Fruit fly (Drosophila melanogaster) whole organism, pupa: ENCODE data around the gene CG15765.
A peak's percentile ranks its signal among the peaks of the same experiment; 100 is the strongest.

Source experiments
- CG10348 ChIP-seq: fragments of 200-800 bp; sonication (Bioruptor generic); IDR thresholded peaks from 2 replicates; pipeline ENCODE4 v1.3.6; 2022; ENCODE audit warnings: missing biosample characterization, missing genetic modification characterization
- CG12605 ChIP-seq: fragments of 200-800 bp; sonication (Bioruptor generic); IDR thresholded peaks from 2 replicates; pipeline ENCODE4 v1.3.6; 2022; ENCODE audit warnings: missing biosample characterization, missing genetic modification characterization
- CG13204 ChIP-seq: fragments of 200-800 bp; sonication (Bioruptor generic); optimal IDR thresholded peaks from 2 replicates; lab custom pipeline; 2018; ENCODE audit warnings: missing biosample characterization, mild to moderate bottlenecking, missing genetic modification characterization, moderate library complexity
- CG14655 ChIP-seq: fragments of 200-800 bp; sonication (Bioruptor generic); optimal IDR thresholded peaks from 3 replicates; lab custom pipeline; 2017; ENCODE audit warnings: mild to moderate bottlenecking, missing biosample characterization, missing genetic modification reagents, missing genetic modification characterization
- CG15710 ChIP-seq: fragments of 200-800 bp; sonication (Bioruptor generic); optimal IDR thresholded peaks from 2 replicates; lab custom pipeline; 2018; ENCODE audit warnings: missing biosample characterization, mild to moderate bottlenecking, missing genetic modification characterization, moderate library complexity
- CG17806 ChIP-seq: fragments of 200-800 bp; sonication (Bioruptor generic); optimal IDR thresholded peaks from 2 replicates; lab custom pipeline; 2018; ENCODE audit warnings: missing biosample characterization, mild to moderate bottlenecking, missing genetic modification characterization, moderate library complexity
- CG32121 ChIP-seq: fragments of 200-800 bp; sonication (Bioruptor generic); IDR thresholded peaks from 2 replicates; pipeline ENCODE4 v1.3.6; 2022; ENCODE audit warnings: missing biosample characterization, missing genetic modification characterization
- CG34367 ChIP-seq: fragments of 200-800 bp; sonication (Bioruptor generic); optimal IDR thresholded peaks from 2 replicates; lab custom pipeline; 2018; ENCODE audit warnings: missing biosample characterization, mild to moderate bottlenecking, missing genetic modification characterization
- CG4496 ChIP-seq: fragments of 200-800 bp; sonication (Bioruptor generic); IDR thresholded peaks from 3 replicates; pipeline ENCODE4 v1.3.6; 2022; ENCODE audit warnings: missing biosample characterization, missing genetic modification characterization
- CG8159 ChIP-seq: fragments of 200-800 bp; sonication (Bioruptor generic); optimal IDR thresholded peaks from 3 replicates; lab custom pipeline; 2018; ENCODE audit warnings: missing biosample characterization, mild to moderate bottlenecking, missing genetic modification characterization, moderate library complexity
- CG8301 ChIP-seq: fragments of 200-800 bp; sonication (Bioruptor generic); optimal IDR thresholded peaks from 2 replicates; lab custom pipeline; 2018; ENCODE audit warnings: missing biosample characterization, mild to moderate bottlenecking, missing genetic modification characterization
- CG9948 ChIP-seq: fragments of 200-800 bp; sonication (Bioruptor generic); optimal IDR thresholded peaks from 2 replicates; lab custom pipeline; 2018; ENCODE audit warnings: missing biosample characterization, mild to moderate bottlenecking, missing genetic modification characterization, moderate library complexity
- D1 ChIP-seq: fragments of 200-800 bp; sonication (Bioruptor generic); optimal IDR thresholded peaks from 2 replicates; lab custom pipeline; 2018; ENCODE audit warnings: missing biosample characterization, mild to moderate bottlenecking, missing genetic modification characterization, moderate library complexity
- EcR ChIP-seq: fragments of 200-800 bp; sonication (Bioruptor generic); optimal IDR thresholded peaks from 3 replicates; lab custom pipeline; 2019; ENCODE audit warnings: missing biosample characterization, missing genetic modification characterization, mild to moderate bottlenecking, moderate library complexity, missing genetic modification reagents
- Ets98B ChIP-seq: fragments of 200-800 bp; sonication (Bioruptor generic); IDR thresholded peaks from 2 replicates; pipeline ENCODE4 v1.3.6; 2022; ENCODE audit warnings: missing biosample characterization, missing genetic modification characterization
- Pif1A ChIP-seq: fragments of 200-800 bp; sonication (Bioruptor generic); optimal IDR thresholded peaks from 3 replicates; lab custom pipeline; 2016; ENCODE audit warnings: missing biosample characterization, missing genetic modification characterization
- Pif1B ChIP-seq: fragments of 200-800 bp; sonication (Bioruptor generic); optimal IDR thresholded peaks from 3 replicates; lab custom pipeline; 2016; ENCODE audit warnings: missing biosample characterization, missing genetic modification characterization
- Snoo ChIP-seq: fragments of 200-800 bp; sonication (Bioruptor generic); optimal IDR thresholded peaks from 3 replicates; lab custom pipeline; 2017; ENCODE audit warnings: missing biosample characterization, mild to moderate bottlenecking, missing genetic modification characterization, inconsistent platforms
- fd96Ca ChIP-seq: fragments of 200-800 bp; sonication (Bioruptor generic); IDR thresholded peaks from 3 replicates; pipeline ENCODE4 v1.3.6; 2022; ENCODE audit warnings: missing biosample characterization, missing genetic modification characterization
- gl ChIP-seq: fragments of 200-800 bp; sonication (Bioruptor generic); optimal IDR thresholded peaks from 2 replicates; lab custom pipeline; 2018; ENCODE audit warnings: missing biosample characterization, mild to moderate bottlenecking, missing genetic modification characterization
- rn ChIP-seq: fragments of 200-800 bp; sonication (Bioruptor generic); IDR thresholded peaks from 2 replicates; pipeline ENCODE4 v1.3.6; 2022; ENCODE audit warnings: missing biosample characterization, missing genetic modification characterization

Gene CG15765

dm6 chrX:5819972-5820371 lies 1.6 kb downstream of the CG15765 start:
- TF ChIP-seq CG17806 (tag; lab: Kevin White, UChicago): no peak
- TF ChIP-seq CG15710 (tag; lab: Kevin White, UChicago): no peak
- 0 out of 3 replicates have a peak, but pooled peaks have one; percentile 15 for TF ChIP-seq CG4496 (GFP tag; lab: Robert Waterston, UW)
- no peak for TF ChIP-seq CG32121 (GFP tag; lab: Robert Waterston, UW)
- no peak for TF ChIP-seq Snoo
- no peak for TF ChIP-seq CG9948 (tag; lab: Kevin White, UChicago)
- no peak for TF ChIP-seq fd96Ca
- TF ChIP-seq D1: no peak

dm6 chrX:5839737-5840136 lies 21.4 kb downstream of the CG15765 start:
- TF ChIP-seq Ets98B (GFP tag; lab: Robert Waterston, UW) (no peak), CG12605 (GFP tag; lab: Robert Waterston, UW) (no peak), CG4496 (GFP tag; lab: Robert Waterston, UW) (no peak), D1 (no peak), CG8301 (tag; lab: Kevin White, UChicago) (no peak)
- TF ChIP-seq, all 21 proteins: peak for 0

DNA sequence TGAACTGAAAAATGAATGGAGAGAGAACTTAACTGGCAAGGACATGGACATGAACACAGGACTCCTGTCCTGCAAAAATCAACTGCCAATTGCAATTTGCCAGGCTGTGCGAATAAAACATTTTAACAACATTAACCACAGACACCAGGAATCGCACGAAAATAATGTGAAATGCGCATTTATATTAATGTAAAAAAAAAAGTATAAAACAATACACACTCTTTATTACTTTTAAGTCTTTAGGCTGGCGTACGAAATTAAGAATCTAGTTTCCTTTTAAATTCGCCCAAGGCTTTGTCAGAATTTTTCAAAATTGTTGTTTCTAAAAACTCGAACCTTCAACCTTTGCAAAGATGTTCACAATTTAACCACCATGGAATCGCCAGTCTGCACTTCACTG lies 26.6 kb downstream of the CG15765 start, which contains the start of gene CG12729:
TSS of gene CG12729 (plus strand) at position 301 of the 400 bp plus-strand sequence.
- no peak for TF ChIP-seq CG8159 (tag; lab: Kevin White, UChicago)
- TF ChIP-seq CG12605 (GFP tag; lab: Robert Waterston, UW): no peak
- TF ChIP-seq CG8301 (tag; lab: Kevin White, UChicago): no peak
- TF ChIP-seq rn: no peak
- TF ChIP-seq CG4496 (GFP tag; lab: Robert Waterston, UW): no peak
- TF ChIP-seq Pif1B: no peak
- no peak for TF ChIP-seq CG17806 (tag; lab: Kevin White, UChicago)
- TF ChIP-seq CG14655 (GFP tag; lab: Kevin White, UChicago): no peak
- TF ChIP-seq Pif1A (GFP tag; lab: Kevin White, UChicago): no peak
- TF ChIP-seq gl (tag; lab: Kevin White, UChicago): no peak
- no peak for TF ChIP-seq Snoo
- TF ChIP-seq CG34367: no peak
- TF ChIP-seq CG15710 (tag; lab: Kevin White, UChicago): no peak
- no peak for TF ChIP-seq Ets98B (GFP tag; lab: Robert Waterston, UW)

- TF ChIP-seq CG10348 (no peak), EcR (GFP tag; lab: Kevin White, UChicago) (no peak), CG13204 (no peak), CG8301 (tag; lab: Kevin White, UChicago) (no peak), CG4496 (GFP tag; lab: Robert Waterston, UW) (no peak)
Observed at dm6 chrX:5847544-5847943, 29.2 kb downstream of the CG15765 start.

DNA sequence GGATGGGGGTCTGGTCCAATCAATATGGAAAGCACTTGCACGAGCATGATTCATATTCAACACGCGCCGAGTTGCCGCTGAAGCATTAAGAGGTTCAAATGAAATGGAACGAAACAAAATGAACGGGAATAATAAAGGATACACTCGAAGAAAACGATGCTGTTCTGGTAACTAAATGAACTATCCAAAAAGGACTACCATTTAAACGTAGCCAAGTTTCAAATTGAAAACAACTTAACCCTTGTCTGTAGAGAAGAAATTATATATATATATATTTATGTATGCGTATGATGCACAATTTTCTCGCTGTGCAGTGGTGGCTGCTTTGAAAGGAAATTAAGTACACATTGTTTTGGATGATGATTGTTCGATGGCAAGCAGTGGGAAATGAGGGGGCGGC lies 34.3 kb downstream of the CG15765 start:
- TF ChIP-seq CG8159 (tag; lab: Kevin White, UChicago): peak; percentile 3
- no peak for TF ChIP-seq EcR (GFP tag; lab: Kevin White, UChicago)

DNA sequence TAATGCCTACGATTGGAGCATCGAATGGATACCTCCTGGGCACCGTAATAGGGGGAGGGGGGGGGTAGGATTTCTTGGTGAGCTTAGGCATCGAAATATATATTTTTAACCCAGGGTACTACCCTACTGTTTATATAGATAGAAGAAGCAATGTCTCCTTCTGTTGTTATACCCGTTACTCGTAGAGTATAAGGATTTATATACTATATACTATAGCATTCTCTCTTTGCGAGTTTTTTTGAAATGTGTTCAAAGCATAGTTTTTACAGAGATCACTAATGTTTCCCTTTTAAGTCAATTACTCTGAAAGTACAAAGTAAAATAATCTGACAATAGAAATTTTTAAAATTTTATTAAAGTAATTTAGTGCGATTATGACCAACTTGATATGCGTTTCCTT lies 35.1 kb downstream of the CG15765 start, which contains the start of gene CG43136:
TSS of gene CG43136 (plus strand) at position 301 of the 400 bp plus-strand sequence.
- no peak for TF ChIP-seq Snoo
- TF ChIP-seq Pif1B: no peak
- no peak for TF ChIP-seq CG4496 (GFP tag; lab: Robert Waterston, UW)
- no peak for TF ChIP-seq D1
- no peak for TF ChIP-seq CG9948 (tag; lab: Kevin White, UChicago)
- TF ChIP-seq CG8159 (tag; lab: Kevin White, UChicago): no peak
- TF ChIP-seq Ets98B (GFP tag; lab: Robert Waterston, UW): no peak
- no peak for TF ChIP-seq CG17806 (tag; lab: Kevin White, UChicago)
- TF ChIP-seq CG34367: no peak
- TF ChIP-seq gl (tag; lab: Kevin White, UChicago): no peak
- TF ChIP-seq CG8301 (tag; lab: Kevin White, UChicago): no peak
- TF ChIP-seq Pif1A (GFP tag; lab: Kevin White, UChicago): no peak
- no peak for TF ChIP-seq fd96Ca
- no peak for TF ChIP-seq CG32121 (GFP tag; lab: Robert Waterston, UW)
- TF ChIP-seq rn: no peak
- TF ChIP-seq CG12605 (GFP tag; lab: Robert Waterston, UW): no peak
- TF ChIP-seq CG15710 (tag; lab: Kevin White, UChicago): no peak
- TF ChIP-seq EcR (GFP tag; lab: Kevin White, UChicago): no peak

DNA sequence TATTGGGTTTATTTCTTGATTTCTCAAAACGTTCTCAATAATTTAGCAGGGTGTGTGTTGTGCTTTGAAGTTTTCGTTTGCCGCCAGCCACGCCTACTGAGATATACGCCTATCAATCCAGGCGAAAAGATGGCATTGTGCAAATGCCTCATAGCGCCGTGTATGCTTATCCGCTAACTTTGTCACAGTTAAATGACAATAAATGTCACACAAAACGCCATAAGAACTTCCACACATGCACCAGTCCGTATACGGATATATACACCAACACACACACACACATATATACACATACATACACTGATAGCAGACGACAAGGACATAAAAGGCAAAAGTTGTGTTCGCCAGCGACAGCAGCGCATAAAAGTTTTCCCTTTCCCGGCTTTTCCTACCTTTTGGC lies 46.7 kb downstream of the CG15765 start, which contains the start of gene CG43137:
TSS of gene CG43137 (minus strand) at position 101 of the 400 bp plus-strand sequence.
- TF ChIP-seq EcR (GFP tag; lab: Kevin White, UChicago): no peak
- no peak for TF ChIP-seq D1
- TF ChIP-seq Pif1B: no peak
- TF ChIP-seq CG17806 (tag; lab: Kevin White, UChicago): no peak
- no peak for TF ChIP-seq CG15710 (tag; lab: Kevin White, UChicago)
- no peak for TF ChIP-seq Snoo
- TF ChIP-seq CG34367: no peak
- no peak for TF ChIP-seq CG9948 (tag; lab: Kevin White, UChicago)
- TF ChIP-seq Ets98B (GFP tag; lab: Robert Waterston, UW): no peak
- TF ChIP-seq rn: no peak
- TF ChIP-seq CG14655 (GFP tag; lab: Kevin White, UChicago): no peak
- TF ChIP-seq CG8159 (tag; lab: Kevin White, UChicago): no peak
